Worm (Caenorhabditis elegans): ENCODE results near the gene cept-2.

Gene cept-2

ce11 chrV:14350949-14351348, 3.4 kb downstream of the cept-2 start (continued):
- TF ChIP-seq elt-4 (tag; optimal IDR thresholded peaks at IDR 0.05) (no peak), gmeb-2 (tag; optimal IDR thresholded peaks at IDR 0.05) (no peak), ceh-19 (GFP tag; optimal IDR thresholded peaks at IDR 0.05) (no peak), ceh-24 (tag; optimal IDR thresholded peaks at IDR 0.05) (no peak), pat-9 (tag; optimal IDR thresholded peaks at IDR 0.05) (no peak), ceh-22 (tag; optimal IDR thresholded peaks at IDR 0.05) (no peak), hlh-6 (tag; optimal IDR thresholded peaks at IDR 0.05) (peak; percentile 41), ets-4 (tag; optimal IDR thresholded peaks at IDR 0.05) (peak; percentile 38), C38D4.7 (GFP tag; optimal IDR thresholded peaks at IDR 0.05) (no peak), ceh-6 (GFP tag; optimal IDR thresholded peaks at IDR 0.05) (no peak), ttx-3 (tag; optimal IDR thresholded peaks at IDR 0.05) (no peak), ceh-34 (tag; optimal IDR thresholded peaks at IDR 0.05) (peak; percentile 43), unc-3 (GFP tag; conservative IDR thresholded peaks at IDR 0.05) (no peak), unc-3 (tag; optimal IDR thresholded peaks at IDR 0.05) (no peak), pqm-1 (tag; optimal IDR thresholded peaks at IDR 0.05) (peak; percentile 15), odd-2 (tag; optimal IDR thresholded peaks at IDR 0.05) (no peak), ceh-31 (tag; optimal IDR thresholded peaks at IDR 0.05) (peak; percentile 78), pha-2 (tag; optimal IDR thresholded peaks at IDR 0.05) (no peak), ztf-16 (tag; optimal IDR thresholded peaks at IDR 0.05) (no peak), dmd-4 (tag; optimal IDR thresholded peaks at IDR 0.05; ENCODE audit: borderline replicate concordance) (no peak), elt-2 (tag; optimal IDR thresholded peaks at IDR 0.05) (no peak), ceh-48 (tag; optimal IDR thresholded peaks at IDR 0.05) (no peak), lin-11 (tag; optimal IDR thresholded peaks at IDR 0.05) (no peak), unc-86 (tag; optimal IDR thresholded peaks at IDR 0.05) (no peak), tbx-2 (tag; optimal IDR thresholded peaks at IDR 0.05) (peak; percentile 75), Y22D7AL.16 (tag; optimal IDR thresholded peaks at IDR 0.05) (no peak), pag-3 (tag; optimal IDR thresholded peaks at IDR 0.05; ENCODE audit: borderline replicate concordance) (no peak), ceh-30 (tag; optimal IDR thresholded peaks at IDR 0.05) (no peak), pros-1 (tag; optimal IDR thresholded peaks at IDR 0.05) (peak; percentile 58), fkh-6 (tag; optimal IDR thresholded peaks at IDR 0.05) (peak; percentile 53)

ce11 chrV:14351629-14352028, 4.1 kb downstream of the cept-2 start, which contains the start of gene vha-13:
Gene vha-13 (plus strand): TSS chrV:14351709.
- TF ChIP-seq ceh-34 (tag; optimal IDR thresholded peaks at IDR 0.05) = no peak
- no peak for TF ChIP-seq elt-4 (tag; optimal IDR thresholded peaks at IDR 0.05)
- TF ChIP-seq ets-4 (tag; optimal IDR thresholded peaks at IDR 0.05) = no peak

ce11 chrV:14352032-14352431, 4.5 kb downstream of the cept-2 start:
- TF ChIP-seq ceh-48 (tag; optimal IDR thresholded peaks at IDR 0.05) (no peak), dve-1 (tag; optimal IDR thresholded peaks at IDR 0.05) (no peak), tbx-7 (tag; optimal IDR thresholded peaks at IDR 0.05) (no peak), madf-2 (tag; optimal IDR thresholded peaks at IDR 0.05) (no peak)

DNA sequence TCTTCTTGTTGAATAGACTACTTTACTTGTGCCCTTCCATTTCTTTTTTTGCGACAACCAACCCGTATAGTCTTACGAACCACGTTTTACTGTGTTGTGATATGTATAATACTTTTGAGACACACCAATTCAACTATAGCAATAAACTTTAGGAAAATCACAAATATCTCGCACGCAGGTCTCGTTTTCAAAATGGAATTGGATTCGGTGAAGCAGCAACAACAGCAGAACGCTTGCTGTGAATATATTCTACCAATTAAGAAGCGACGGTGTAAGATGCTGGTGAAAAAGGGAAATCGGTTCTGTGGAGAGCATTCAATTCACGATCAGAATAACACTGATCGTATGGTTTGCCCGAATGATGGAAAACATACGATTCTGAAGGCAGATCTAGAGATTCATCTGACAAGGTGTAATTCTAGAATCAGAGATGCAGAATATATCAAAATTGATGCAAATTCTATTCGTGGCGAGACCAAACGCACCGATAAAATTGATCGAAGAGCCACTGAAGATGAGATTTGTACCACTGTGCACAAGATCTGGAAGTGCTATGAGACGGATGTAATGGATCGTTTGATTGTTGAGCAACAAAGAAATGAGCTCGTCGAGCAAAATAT, 6.8 kb downstream of the cept-2 start, which contains the start of gene Y49A3A.3:
TSS of gene Y49A3A.3 (plus strand) at position 153 of the 620 bp plus-strand sequence.
- TF ChIP-seq hlh-13 (GFP tag; optimal IDR thresholded peaks at IDR 0.05) (no peak), K09A11.1 (tag; optimal IDR thresholded peaks at IDR 0.05; ENCODE audit: insufficient read depth) (no peak), ama-1 (optimal IDR thresholded peaks at IDR 0.05) (peak; percentile 52)

Data from whole organism, late embryonic.